Worm (Caenorhabditis elegans) whole organism, L4 larva: ENCODE results near the gene F01D4.5.

ENCODE experiments used
- D1046.2 ChIP-seq: fragments of 200-800 bp; sonication (Bioruptor generic); IDR thresholded peaks from 2 replicates; pipeline ENCODE4 v1.3.6; 2022; ENCODE audit warnings: missing genetic modification characterization, missing compliant biosample characterization
- F10B5.3 ChIP-seq: sonication (generic microtip); optimal IDR thresholded peaks from 2 replicates; lab custom pipeline; 2016; ENCODE audit warnings: mild to moderate bottlenecking, missing genetic modification characterization, missing compliant biosample characterization
- F26F4.8 ChIP-seq: fragments of 200-800 bp; sonication (Bioruptor generic); conservative IDR thresholded peaks from 2 replicates; pipeline ENCODE4 v1.3.6; 2022; ENCODE audit warnings: missing genetic modification characterization, missing compliant biosample characterization
- F44E2.7 ChIP-seq: fragments of 200-800 bp; sonication (Bioruptor generic); IDR thresholded peaks from 2 replicates; pipeline ENCODE4 v2.1.2; 2022; ENCODE audit warnings: missing genetic modification characterization, missing compliant biosample characterization
- F49E8.2 ChIP-seq: sonication (generic microtip); optimal IDR thresholded peaks from 2 replicates; lab custom pipeline; 2016; ENCODE audit warnings: missing compliant biosample characterization, mild to moderate bottlenecking, missing genetic modification characterization, borderline replicate concordance
- T20F7.1 ChIP-seq: fragments of 200-800 bp; sonication (Bioruptor generic); optimal IDR thresholded peaks from 2 replicates; lab custom pipeline; 2018; ENCODE audit warnings: mild to moderate bottlenecking, missing genetic modification characterization, missing compliant biosample characterization
- Y48G9A.11 ChIP-seq: fragments of 200-800 bp; sonication (Bioruptor generic); IDR thresholded peaks from 2 replicates; pipeline ENCODE4 v1.3.6; 2022; ENCODE audit warnings: missing genetic modification reagents, missing genetic modification characterization, missing compliant biosample characterization
- Y5F2A.4 ChIP-seq: fragments of 200-800 bp; sonication (Bioruptor generic); optimal IDR thresholded peaks from 2 replicates; lab custom pipeline; 2018; ENCODE audit warnings: mild to moderate bottlenecking, missing genetic modification characterization, missing compliant biosample characterization
- ZK546.5 ChIP-seq, 2 experiments: sonication (generic microtip); optimal IDR thresholded peaks; 2 replicates each; lab custom pipeline; 2017; ENCODE audit warnings: missing biosample characterization in 2 of 2, missing genetic modification characterization in 2 of 2
- aha-1 ChIP-seq: fragments of 150-350 bp; peaks from one replicate; lab custom pipeline; 2014; ENCODE audit warnings: missing biosample characterization, missing genetic modification characterization
- aly-2 ChIP-seq: sonication (generic microtip); optimal IDR thresholded peaks from 2 replicates; lab custom pipeline; 2018; ENCODE audit warnings: missing biosample characterization, missing genetic modification characterization
- ceh-20 ChIP-seq: fragments of 200-800 bp; sonication (Bioruptor generic); IDR thresholded peaks from 2 replicates; pipeline ENCODE4 v1.3.6; 2022; ENCODE audit warnings: missing genetic modification reagents, missing genetic modification characterization, missing compliant biosample characterization
- ceh-28 ChIP-seq: fragments of 150-350 bp; optimal IDR thresholded peaks from 2 replicates; lab custom pipeline; 2014; ENCODE audit warnings: missing biosample characterization, missing genetic modification reagents, missing genetic modification characterization
- ces-1 ChIP-seq: fragments of 150-350 bp; sonication (generic microtip); optimal IDR thresholded peaks from 4 replicates; lab custom pipeline; 2014; ENCODE audit warnings: missing biosample characterization, missing genetic modification reagents, missing genetic modification characterization
- ctbp-1 ChIP-seq: fragments of 200-800 bp; sonication (Bioruptor generic); IDR thresholded peaks from 2 replicates; pipeline ENCODE4 v1.3.6; 2022; ENCODE audit warnings: missing genetic modification reagents, missing genetic modification characterization, missing compliant biosample characterization
- daf-12 ChIP-seq: fragments of 150-350 bp; optimal IDR thresholded peaks from 2 replicates; lab custom pipeline; 2014; ENCODE audit warnings: missing biosample characterization, missing genetic modification reagents, missing genetic modification characterization
- daf-16 ChIP-seq, 3 experiments: sonication (generic microtip); optimal IDR thresholded peaks; 2 replicates each; lab custom pipeline; 2016 to 2017; ENCODE audit warnings: missing genetic modification characterization in 3 of 3, missing genetic modification reagents in 3 of 3, mild to moderate bottlenecking in 2 of 3, missing compliant biosample characterization in 2 of 3, missing biosample characterization in 1 of 3, moderate library complexity in 1 of 3
- dmd-6 ChIP-seq: fragments of 200-800 bp; sonication (Bioruptor generic); IDR thresholded peaks from 2 replicates; pipeline ENCODE4 v1.3.6; 2022; ENCODE audit warnings: missing genetic modification reagents, missing genetic modification characterization, missing compliant biosample characterization
- dmd-9 ChIP-seq: fragments of 200-800 bp; sonication (Bioruptor generic); IDR thresholded peaks from 2 replicates; pipeline ENCODE4 v1.3.6; 2022; ENCODE audit warnings: missing genetic modification reagents, missing genetic modification characterization, missing compliant biosample characterization
- dpl-1 ChIP-seq: fragments of 150-350 bp; optimal IDR thresholded peaks from 2 replicates; lab custom pipeline; 2014; ENCODE audit warnings: missing biosample characterization, missing genetic modification reagents, missing genetic modification characterization
- duxl-1 ChIP-seq: sonication (generic microtip); optimal IDR thresholded peaks from 2 replicates; lab custom pipeline; 2016; ENCODE audit warnings: mild to moderate bottlenecking, missing genetic modification characterization, moderate library complexity, missing compliant biosample characterization; ENCODE audit not compliant: poor library complexity
- fos-1 ChIP-seq: fragments of 150-350 bp; optimal IDR thresholded peaks from 2 replicates; lab custom pipeline; 2014; ENCODE audit warnings: missing biosample characterization, missing genetic modification characterization
- gei-8 ChIP-seq: fragments of 200-800 bp; sonication (Bioruptor generic); optimal IDR thresholded peaks from 2 replicates; lab custom pipeline; 2018; ENCODE audit warnings: mild to moderate bottlenecking, missing genetic modification characterization, missing compliant biosample characterization
- hif-1 ChIP-seq, 2 experiments: sonication (generic microtip); optimal IDR thresholded peaks; 2 replicates each; lab custom pipeline; 2016 to 2017; ENCODE audit warnings: missing compliant biosample characterization in 2 of 2, missing genetic modification characterization in 2 of 2, missing genetic modification reagents in 2 of 2, missing genotype in 2 of 2, mild to moderate bottlenecking in 1 of 2
- hlh-11 ChIP-seq: fragments of 200-800 bp; sonication (Bioruptor generic); optimal IDR thresholded peaks from 2 replicates; lab custom pipeline; 2018; ENCODE audit warnings: mild to moderate bottlenecking, missing genetic modification characterization, missing compliant biosample characterization
- hmg-1.1 ChIP-seq: fragments of 200-800 bp; sonication (Bioruptor generic); IDR thresholded peaks from 2 replicates; pipeline ENCODE4 v1.3.6; 2022; ENCODE audit warnings: missing genetic modification reagents, missing genetic modification characterization, missing compliant biosample characterization
- jun-1 ChIP-seq: fragments of 150-350 bp; optimal IDR thresholded peaks from 2 replicates; lab custom pipeline; 2014; ENCODE audit warnings: missing biosample characterization, missing genetic modification reagents, missing genetic modification characterization
- lim-7 ChIP-seq: fragments of 200-800 bp; sonication (Bioruptor generic); IDR thresholded peaks from 2 replicates; pipeline ENCODE4 v1.3.6; 2022; ENCODE audit warnings: missing genetic modification characterization, missing compliant biosample characterization
- lin-15B ChIP-seq: fragments of 150-350 bp; sonication (generic microtip); optimal IDR thresholded peaks from 3 replicates; lab custom pipeline; 2014; ENCODE audit warnings: missing biosample characterization, missing genetic modification characterization
- lin-38 ChIP-seq: fragments of 200-800 bp; sonication (Bioruptor generic); IDR thresholded peaks from 2 replicates; pipeline ENCODE4 v1.3.6; 2022; ENCODE audit warnings: missing genetic modification reagents, missing genetic modification characterization, missing compliant biosample characterization
- lin-39 ChIP-seq: fragments of 150-350 bp; optimal IDR thresholded peaks from 2 replicates; lab custom pipeline; 2014; ENCODE audit warnings: missing biosample characterization, missing genetic modification reagents, missing genetic modification characterization
- lsy-2 ChIP-seq, 2 experiments: fragments of 150-350 bp in 1 of 2; sonication (generic microtip) in 1 of 2; optimal IDR thresholded peaks; 2 replicates each; lab custom pipeline; 2014 to 2017; ENCODE audit warnings: missing biosample characterization in 2 of 2, missing genetic modification characterization in 2 of 2
- mdt-29 ChIP-seq: fragments of 200-800 bp; sonication (Bioruptor generic); IDR thresholded peaks from 2 replicates; pipeline ENCODE4 v1.3.6; 2022; ENCODE audit warnings: missing genetic modification reagents, missing genetic modification characterization, missing compliant biosample characterization
- mep-1 ChIP-seq: fragments of 150-350 bp; sonication (generic microtip); optimal IDR thresholded peaks from 3 replicates; lab custom pipeline; 2014; ENCODE audit warnings: missing biosample characterization, missing genetic modification characterization
- nhr-10 ChIP-seq: fragments of 150-350 bp; optimal IDR thresholded peaks from 2 replicates; lab custom pipeline; 2014; ENCODE audit warnings: missing biosample characterization, missing genetic modification characterization
- nhr-237 ChIP-seq: sonication (generic microtip); optimal IDR thresholded peaks from 2 replicates; lab custom pipeline; 2017; ENCODE audit warnings: missing biosample characterization, missing genetic modification characterization
- nhr-25 ChIP-seq: sonication (generic microtip); optimal IDR thresholded peaks from 2 replicates; lab custom pipeline; 2017; ENCODE audit warnings: missing genetic modification characterization, mild to moderate bottlenecking, missing compliant biosample characterization, antibody characterized with exemption, moderate library complexity, borderline replicate concordance; ENCODE audit not compliant: insufficient read depth
- nhr-42 ChIP-seq: fragments of 200-800 bp; sonication (Bioruptor generic); IDR thresholded peaks from 2 replicates; pipeline ENCODE4 v1.3.6; 2022; ENCODE audit warnings: missing genetic modification characterization, missing compliant biosample characterization
- nhr-6 ChIP-seq: fragments of 150-350 bp; optimal IDR thresholded peaks from 2 replicates; lab custom pipeline; 2014; ENCODE audit warnings: missing biosample characterization, missing genetic modification characterization
- nhr-77 ChIP-seq: fragments of 150-350 bp; optimal IDR thresholded peaks from 2 replicates; lab custom pipeline; 2014; ENCODE audit warnings: missing biosample characterization, missing genetic modification characterization
- pqm-1 ChIP-seq: sonication (generic microtip); optimal IDR thresholded peaks from 2 replicates; lab custom pipeline; 2017; ENCODE audit warnings: missing biosample characterization, missing genetic modification characterization
- sdz-12 ChIP-seq: fragments of 200-800 bp; sonication (Bioruptor generic); optimal IDR thresholded peaks from 2 replicates; lab custom pipeline; 2018; ENCODE audit warnings: mild to moderate bottlenecking, missing genetic modification characterization, missing compliant biosample characterization
- snpc-1.2 ChIP-seq: fragments of 200-800 bp; sonication (Bioruptor generic); IDR thresholded peaks from 2 replicates; pipeline ENCODE4 v1.3.6; 2022; ENCODE audit warnings: missing genetic modification reagents, missing genetic modification characterization, missing compliant biosample characterization
- spr-3 ChIP-seq: fragments of 200-800 bp; sonication (Bioruptor generic); optimal IDR thresholded peaks from 2 replicates; lab custom pipeline; 2018; ENCODE audit warnings: mild to moderate bottlenecking, missing genetic modification characterization, missing compliant biosample characterization
- tag-97 ChIP-seq: fragments of 200-800 bp; sonication (Bioruptor generic); IDR thresholded peaks from 2 replicates; pipeline ENCODE4 v1.3.6; 2022; ENCODE audit warnings: missing genetic modification characterization, missing compliant biosample characterization
- unc-130 ChIP-seq: sonication (generic microtip); optimal IDR thresholded peaks from 2 replicates; lab custom pipeline; 2016; ENCODE audit warnings: missing genetic modification reagents, missing genetic modification characterization, missing compliant biosample characterization
- unc-39 ChIP-seq: sonication (generic microtip); optimal IDR thresholded peaks from 2 replicates; lab custom pipeline; 2017; ENCODE audit warnings: missing biosample characterization, missing genetic modification characterization
- vab-7 ChIP-seq: fragments of 200-800 bp; sonication (Bioruptor generic); IDR thresholded peaks from 2 replicates; pipeline ENCODE4 v1.3.6; 2022; ENCODE audit warnings: missing genetic modification reagents, missing genetic modification characterization, missing compliant biosample characterization
- zfp-2 ChIP-seq: sonication (generic microtip); optimal IDR thresholded peaks from 2 replicates; lab custom pipeline; 2016; ENCODE audit warnings: mild to moderate bottlenecking, missing genetic modification characterization, missing compliant biosample characterization
- zfp-3 ChIP-seq: fragments of 200-800 bp; sonication (Bioruptor generic); conservative IDR thresholded peaks from 2 replicates; pipeline ENCODE4 v1.3.6; 2022; ENCODE audit warnings: missing genetic modification reagents, missing genetic modification characterization, missing compliant biosample characterization
- zip-11 ChIP-seq: fragments of 200-800 bp; sonication (Bioruptor generic); IDR thresholded peaks from 2 replicates; pipeline ENCODE4 v1.3.6; 2022; ENCODE audit warnings: missing genetic modification characterization, missing compliant biosample characterization
- ztf-11 ChIP-seq: fragments of 150-350 bp; optimal IDR thresholded peaks from 2 replicates; lab custom pipeline; 2014; ENCODE audit warnings: missing biosample characterization, missing genetic modification characterization

The F01D4.5 gene

DNA sequence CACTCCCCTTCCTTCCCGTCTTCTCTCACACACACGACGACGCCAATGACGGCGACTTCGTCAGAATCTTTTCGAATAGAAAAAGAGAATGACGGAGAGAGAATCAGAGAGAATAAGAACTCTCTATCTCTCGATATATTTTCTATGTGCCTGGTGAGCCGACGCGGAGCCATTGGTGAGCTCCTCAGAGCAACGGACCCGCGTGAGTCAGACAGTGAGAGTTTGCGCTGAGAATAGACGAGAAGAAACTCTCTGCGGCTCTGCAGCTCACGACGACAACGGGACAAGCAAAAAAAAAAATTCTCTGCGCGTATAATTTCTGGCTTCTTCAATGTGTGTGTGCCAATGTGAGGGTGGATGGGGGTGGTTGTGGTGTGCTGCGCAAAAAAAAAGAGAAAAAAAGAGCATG is 16.5 kb upstream of the F01D4.5 start (continued):
- TF ChIP-seq ces-1 (GFP tag; lab: Kevin White, UChicago) (no peak), nhr-237 (tag; lab: Kevin White, UChicago) (no peak), hmg-1.1 (GFP tag; lab: Robert Waterston, UW) (peak; percentile 71), hif-1 (tag; optimal IDR thresholded peaks at IDR 0.05; lab: Kevin White, UChicago) (peak in 1 of 2 experiments; percentile 48), dmd-6 (peak; percentile 29; the same call in 1 of the 2 replicates), pqm-1 (tag; lab: Kevin White, UChicago) (no peak), vab-7 (GFP tag; lab: Robert Waterston, UW) (peak; percentile 43), F10B5.3 (tag; lab: Kevin White, UChicago) (no peak), ceh-28 (no peak), dpl-1 (GFP tag; lab: Kevin White, UChicago) (no peak), dmd-9 (GFP tag; lab: Robert Waterston, UW) (no peak), Y5F2A.4 (GFP tag; lab: Kevin White, UChicago) (no peak), ztf-11 (tag; lab: Kevin White, UChicago) (no peak), mdt-29 (GFP tag; lab: Robert Waterston, UW) (no peak), lim-7 (GFP tag; lab: Robert Waterston, UW) (no peak), fos-1 (tag; lab: Kevin White, UChicago) (no peak), F26F4.8 (GFP tag; lab: Robert Waterston, UW) (no peak), nhr-77 (tag; lab: Kevin White, UChicago) (peak; percentile 2), lin-38 (no peak), lsy-2 (tag; optimal IDR thresholded peaks at IDR 0.05; lab: Kevin White, UChicago) (peak; percentile 63 to 65), zip-11 (no peak), T20F7.1 (no peak), gei-8 (GFP tag; lab: Kevin White, UChicago) (peak; percentile 61), nhr-25 (tag; lab: Kevin White, UChicago) (no peak), unc-130 (GFP tag; lab: Kevin White, UChicago) (no peak), duxl-1 (no peak), mep-1 (tag; lab: Kevin White, UChicago) (peak; percentile 82), ctbp-1 (GFP tag; lab: Robert Waterston, UW) (peak; percentile 74), nhr-42 (GFP tag; lab: Robert Waterston, UW) (no peak), lin-15B (tag; lab: Kevin White, UChicago) (no peak), ZK546.5 (tag; optimal IDR thresholded peaks at IDR 0.05; lab: Kevin White, UChicago) (no peak), sdz-12 (GFP tag; lab: Kevin White, UChicago) (no peak), daf-16 (GFP tag; optimal IDR thresholded peaks at IDR 0.05; lab: Kevin White, UChicago) (no peak), daf-16 (tag; optimal IDR thresholded peaks at IDR 0.05; lab: Kevin White, UChicago) (no peak), jun-1 (tag; lab: Kevin White, UChicago) (no peak), F44E2.7 (GFP tag; lab: Robert Waterston, UW) (no peak), F49E8.2 (tag; lab: Kevin White, UChicago) (no peak), lin-39 (no peak), aha-1 (tag; lab: Kevin White, UChicago) (no peak), unc-39 (no peak), ceh-20 (GFP tag; lab: Robert Waterston, UW) (no peak), snpc-1.2 (no peak), zfp-2 (tag; lab: Kevin White, UChicago) (no peak), daf-12 (tag; lab: Kevin White, UChicago) (no peak), hlh-11 (tag; lab: Kevin White, UChicago) (peak; percentile 27), spr-3 (GFP tag; lab: Kevin White, UChicago) (no peak), D1046.2 (GFP tag; lab: Robert Waterston, UW) (no peak), zfp-3 (GFP tag; lab: Robert Waterston, UW) (no peak), nhr-6 (tag; lab: Kevin White, UChicago) (no peak), aly-2 (tag; lab: Kevin White, UChicago) (no peak), nhr-10 (tag; lab: Kevin White, UChicago) (no peak), Y48G9A.11 (GFP tag; lab: Robert Waterston, UW) (no peak), tag-97 (GFP tag; lab: Robert Waterston, UW) (no peak)
